Fruit fly (Drosophila melanogaster): ENCODE results near the gene CG33645.

DNA sequence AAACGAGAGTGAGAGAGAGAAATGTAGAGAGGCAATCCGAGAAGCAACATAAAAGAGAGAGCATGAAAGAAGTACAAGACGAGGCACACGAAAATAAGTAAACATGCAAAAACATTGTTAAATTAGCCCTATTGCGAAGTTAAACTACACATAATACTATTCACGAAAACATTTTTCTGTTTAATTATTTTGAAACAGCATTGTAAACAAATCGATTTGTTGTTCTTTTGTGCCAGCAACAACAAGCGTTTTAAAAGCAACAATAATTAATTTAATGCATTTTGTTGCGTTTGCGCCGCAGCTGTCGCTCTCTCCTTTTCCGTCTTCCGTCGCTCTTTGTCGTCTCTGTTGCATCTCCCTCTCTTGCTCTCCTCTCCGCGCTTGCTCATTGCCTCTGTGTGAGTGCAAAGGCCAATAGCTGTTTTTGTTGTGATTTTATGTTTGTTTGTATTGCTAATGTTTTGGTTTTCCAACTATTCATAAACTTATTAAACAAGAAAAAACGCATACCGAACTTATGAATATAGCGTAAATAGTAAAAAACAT lies 17.9 kb downstream of the CG33645 start:
- TF ChIP-seq rn (GFP tag; IDR thresholded peaks at IDR 0.05): no peak
- TF ChIP-seq Pif1A (GFP tag; optimal IDR thresholded peaks at IDR 0.05): no peak
- no peak for TF ChIP-seq CG32121 (GFP tag; IDR thresholded peaks at IDR 0.05)
- no peak for TF ChIP-seq EcR (GFP tag; optimal IDR thresholded peaks at IDR 0.05)
- peak; percentile 30 for TF ChIP-seq CG34367 (tag; optimal IDR thresholded peaks at IDR 0.05)
- TF ChIP-seq Ets98B (GFP tag; IDR thresholded peaks at IDR 0.05): peak; percentile 62; the same call in 1 of the 2 replicates
- TF ChIP-seq CG14655 (GFP tag; optimal IDR thresholded peaks at IDR 0.05): peak; percentile 54
- peak; percentile 17 for TF ChIP-seq CG8159 (tag; optimal IDR thresholded peaks at IDR 0.05)
- no peak for TF ChIP-seq CG9948 (tag; optimal IDR thresholded peaks at IDR 0.05)
- peak; percentile 10 for TF ChIP-seq Snoo (tag; optimal IDR thresholded peaks at IDR 0.05)
- no peak for TF ChIP-seq fd96Ca (GFP tag; IDR thresholded peaks at IDR 0.05)
- TF ChIP-seq CG8301 (tag; optimal IDR thresholded peaks at IDR 0.05): peak; percentile 39

Measured in whole organism, pupa.